Fruit fly (Drosophila melanogaster) whole organism, adult: ENCODE data around the gene CG5196.

ENCODE experiments used
- CG11617 ChIP-seq: fragments of 200-800 bp; sonication (Bioruptor generic); optimal IDR thresholded peaks from 2 replicates; lab custom pipeline; 2017; ENCODE audit warnings: mild to moderate bottlenecking, missing biosample characterization, missing genetic modification reagents, missing genetic modification characterization
- CG7045 ChIP-seq: fragments of 200-800 bp; sonication (Bioruptor generic); optimal IDR thresholded peaks from 2 replicates; lab custom pipeline; 2017; ENCODE audit warnings: missing biosample characterization, mild to moderate bottlenecking, missing genetic modification characterization
- CG7101 ChIP-seq: fragments of 200-800 bp; sonication (Bioruptor generic); optimal IDR thresholded peaks from 2 replicates; lab custom pipeline; 2018; ENCODE audit warnings: missing biosample characterization, mild to moderate bottlenecking, missing genetic modification characterization, moderate library complexity
- Crg-1 ChIP-seq: fragments of 200-800 bp; sonication (Bioruptor generic); optimal IDR thresholded peaks from 2 replicates; lab custom pipeline; 2016; ENCODE audit warnings: missing biosample characterization, missing genetic modification characterization
- kay ChIP-seq: fragments of 200-800 bp; sonication (Bioruptor generic); peaks from one replicate; lab custom pipeline; 2016; ENCODE audit warnings: missing biosample characterization, missing genetic modification characterization, borderline replicate concordance
- ovo ChIP-seq: fragments of 200-800 bp; sonication (Bioruptor generic); optimal IDR thresholded peaks from 2 replicates; lab custom pipeline; 2016; ENCODE audit warnings: missing biosample characterization, missing genetic modification characterization
- pad ChIP-seq: fragments of 200-800 bp; sonication (Bioruptor generic); optimal IDR thresholded peaks from 3 replicates; lab custom pipeline; 2017; ENCODE audit warnings: missing biosample characterization, missing genetic modification characterization, mild to moderate bottlenecking, moderate library complexity, missing genetic modification reagents

- TF ChIP-seq pad (GFP tag; lab: Kevin White, UChicago) (no peak), kay (GFP tag; lab: Kevin White, UChicago) (peak; percentile 90), CG11617 (no peak), ovo (no peak), CG7045 (GFP tag; lab: Kevin White, UChicago) (no peak), CG7101 (tag; lab: Kevin White, UChicago) (no peak), Crg-1 (GFP tag; lab: Kevin White, UChicago) (no peak)
Observed at dm6 chr3R:12369793-12370642, 38.1 kb upstream of the CG5196 start.
